Fruit fly (Drosophila melanogaster) whole organism, embryonic: ENCODE results near the gene CG3104.

Experiments used
- Atf6 ChIP-seq: fragments of 200-800 bp; sonication (Bioruptor generic); IDR thresholded peaks from 2 replicates; pipeline ENCODE4 v1.3.6; 2022; ENCODE audit warnings: missing biosample characterization, missing genetic modification characterization
- CG1024 ChIP-seq: fragments of 200-800 bp; sonication (Bioruptor generic); IDR thresholded peaks from 2 replicates; pipeline ENCODE4 v1.3.6; 2022; ENCODE audit warnings: missing biosample characterization, missing genetic modification characterization
- CG10267 ChIP-seq: fragments of 200-800 bp; sonication (Bioruptor generic); optimal IDR thresholded peaks from 2 replicates; lab custom pipeline; 2018; ENCODE audit warnings: missing biosample characterization, mild to moderate bottlenecking, missing genetic modification characterization, moderate library complexity
- CG10274 ChIP-seq: fragments of 200-800 bp; sonication (Bioruptor generic); optimal IDR thresholded peaks from 3 replicates; lab custom pipeline; 2017; ENCODE audit warnings: missing biosample characterization, mild to moderate bottlenecking, missing genetic modification characterization
- CG11456 ChIP-seq: fragments of 200-800 bp; sonication (Bioruptor generic); IDR thresholded peaks from 3 replicates; pipeline ENCODE4 v1.3.6; 2022; ENCODE audit warnings: missing biosample characterization, missing genetic modification characterization
- CG11504 ChIP-seq: fragments of 200-800 bp; sonication (Bioruptor generic); optimal IDR thresholded peaks from 3 replicates; lab custom pipeline; 2019; ENCODE audit warnings: missing biosample characterization, mild to moderate bottlenecking, missing genetic modification characterization, moderate library complexity
- CG12104 ChIP-seq: fragments of 200-800 bp; sonication (Bioruptor generic); optimal IDR thresholded peaks from 3 replicates; lab custom pipeline; 2016; ENCODE audit warnings: missing biosample characterization, missing genetic modification characterization
- CG12219 ChIP-seq: fragments of 200-800 bp; sonication (Bioruptor generic); optimal IDR thresholded peaks from 3 replicates; lab custom pipeline; 2018; ENCODE audit warnings: missing biosample characterization, mild to moderate bottlenecking, missing genetic modification characterization
- CG15269 ChIP-seq: fragments of 200-800 bp; sonication (Bioruptor generic); optimal IDR thresholded peaks from 2 replicates; lab custom pipeline; 2018; ENCODE audit warnings: missing biosample characterization, mild to moderate bottlenecking, missing genetic modification characterization, moderate library complexity
- CG17361 ChIP-seq: fragments of 200-800 bp; sonication (Bioruptor generic); IDR thresholded peaks from 3 replicates; pipeline ENCODE4 v1.3.6; 2022; ENCODE audit warnings: missing biosample characterization, missing genetic modification characterization
- CG17829 ChIP-seq: fragments of 200-800 bp; optimal IDR thresholded peaks from 2 replicates; lab custom pipeline; 2019; ENCODE audit warnings: missing biosample characterization, mild to moderate bottlenecking, missing genetic modification characterization, moderate library complexity
- CG31441 ChIP-seq: fragments of 200-800 bp; sonication (Bioruptor generic); IDR thresholded peaks from 2 replicates; pipeline ENCODE4 v1.3.6; 2022; ENCODE audit warnings: missing biosample characterization, missing genetic modification characterization
- CG32532 ChIP-seq: fragments of 200-800 bp; sonication (Bioruptor generic); IDR thresholded peaks from 2 replicates; pipeline ENCODE4 v1.3.6; 2022; ENCODE audit warnings: missing biosample characterization, missing genetic modification characterization
- CG34376 ChIP-seq: fragments of 200-800 bp; sonication (Bioruptor generic); optimal IDR thresholded peaks from 2 replicates; lab custom pipeline; 2018; ENCODE audit warnings: missing biosample characterization, mild to moderate bottlenecking, missing genetic modification characterization
- CG6683 ChIP-seq: fragments of 200-800 bp; sonication (Bioruptor generic); optimal IDR thresholded peaks from 2 replicates; lab custom pipeline; 2017; ENCODE audit warnings: missing biosample characterization, mild to moderate bottlenecking, missing genetic modification characterization, missing genetic modification reagents
- CG6813 ChIP-seq: fragments of 200-800 bp; sonication (Bioruptor generic); optimal IDR thresholded peaks from 2 replicates; lab custom pipeline; 2017; ENCODE audit warnings: missing biosample characterization, missing genetic modification characterization, mild to moderate bottlenecking, moderate library complexity, missing genetic modification reagents
- CG7839 ChIP-seq: fragments of 200-800 bp; sonication (Bioruptor generic); optimal IDR thresholded peaks from 3 replicates; lab custom pipeline; 2018; ENCODE audit warnings: missing biosample characterization, mild to moderate bottlenecking, missing genetic modification characterization, moderate library complexity
- CG8765 ChIP-seq: fragments of 200-800 bp; sonication (Bioruptor generic); IDR thresholded peaks from 2 replicates; pipeline ENCODE4 v1.3.6; 2022; ENCODE audit warnings: missing biosample characterization, missing genetic modification characterization
- CG8924 ChIP-seq: fragments of 200-800 bp; optimal IDR thresholded peaks from 3 replicates; lab custom pipeline; 2019; ENCODE audit warnings: missing biosample characterization, mild to moderate bottlenecking, missing genetic modification characterization, moderate library complexity
- CG9437 ChIP-seq: fragments of 200-800 bp; sonication (Bioruptor generic); optimal IDR thresholded peaks from 2 replicates; lab custom pipeline; 2018; ENCODE audit warnings: missing biosample characterization, mild to moderate bottlenecking, missing genetic modification characterization
- CG9932 ChIP-seq: fragments of 200-800 bp; sonication (Bioruptor generic); IDR thresholded peaks from 2 replicates; pipeline ENCODE4 v1.3.6; 2022; ENCODE audit warnings: missing biosample characterization, missing genetic modification characterization
- CoRest ChIP-seq: fragments of 200-800 bp; sonication (Bioruptor generic); optimal IDR thresholded peaks from 3 replicates; lab custom pipeline; 2018; ENCODE audit warnings: missing biosample characterization, mild to moderate bottlenecking, missing genetic modification characterization, moderate library complexity
- Dek ChIP-seq: fragments of 200-800 bp; sonication (Bioruptor generic); optimal IDR thresholded peaks from 3 replicates; lab custom pipeline; 2019; ENCODE audit warnings: missing biosample characterization, mild to moderate bottlenecking, missing genetic modification characterization, moderate library complexity
- Dip2 ChIP-seq: fragments of 200-800 bp; sonication (Bioruptor generic); IDR thresholded peaks from 2 replicates; pipeline ENCODE4 v1.3.6; 2022; ENCODE audit warnings: missing biosample characterization, missing genetic modification characterization
- E2f2 ChIP-seq: fragments of 200-800 bp; sonication (Bioruptor generic); IDR thresholded peaks from 2 replicates; pipeline ENCODE4 v1.3.6; 2022; ENCODE audit warnings: missing biosample characterization, missing genetic modification characterization
- Elba2 ChIP-seq: fragments of 200-800 bp; sonication (Bioruptor generic); optimal IDR thresholded peaks from 3 replicates; lab custom pipeline; 2016; ENCODE audit warnings: missing biosample characterization, missing genetic modification characterization
- Gsc ChIP-seq: fragments of 200-800 bp; sonication (Bioruptor generic); IDR thresholded peaks from 2 replicates; pipeline ENCODE4 v1.3.6; 2022; ENCODE audit warnings: missing biosample characterization, missing genetic modification characterization
- H2.0 ChIP-seq: fragments of 200-800 bp; sonication (Bioruptor generic); IDR thresholded peaks from 2 replicates; pipeline ENCODE4 v1.3.6; 2022; ENCODE audit warnings: missing biosample characterization, missing genetic modification characterization
- HLH4C ChIP-seq: fragments of 200-800 bp; sonication (Bioruptor generic); IDR thresholded peaks from 3 replicates; pipeline ENCODE4 v1.3.6; 2022; ENCODE audit warnings: missing biosample characterization, missing genetic modification characterization; ENCODE audit not compliant: partially characterized antibody
- Hr51 ChIP-seq, 2 experiments: fragments of 200-800 bp; sonication (Bioruptor generic); optimal IDR thresholded peaks; 2 replicates in 1 of 2; 3 replicates in 1 of 2; lab custom pipeline; 2016 to 2018; ENCODE audit warnings: missing biosample characterization in 2 of 2, missing genetic modification characterization in 2 of 2, mild to moderate bottlenecking in 1 of 2, moderate library complexity in 1 of 2
- Hsf ChIP-seq: fragments of 200-800 bp; sonication (Bioruptor generic); optimal IDR thresholded peaks from 3 replicates; lab custom pipeline; 2016; ENCODE audit warnings: missing biosample characterization, missing genetic modification characterization
- Neu2 ChIP-seq: fragments of 200-800 bp; sonication (Bioruptor generic); optimal IDR thresholded peaks from 3 replicates; lab custom pipeline; 2016; ENCODE audit warnings: missing biosample characterization, missing genetic modification characterization, borderline replicate concordance
- Nf-YA ChIP-seq: fragments of 200-800 bp; sonication (Bioruptor generic); IDR thresholded peaks from 2 replicates; pipeline ENCODE4 v1.3.6; 2022; ENCODE audit warnings: missing biosample characterization, missing genetic modification characterization
- Sox100B ChIP-seq: fragments of 200-800 bp; sonication (Bioruptor generic); optimal IDR thresholded peaks from 3 replicates; lab custom pipeline; 2018; ENCODE audit warnings: missing biosample characterization, mild to moderate bottlenecking, missing genetic modification characterization
- Sox102F ChIP-seq: fragments of 200-800 bp; sonication (Bioruptor generic); optimal IDR thresholded peaks from 2 replicates; lab custom pipeline; 2018; ENCODE audit warnings: missing biosample characterization, mild to moderate bottlenecking, missing genetic modification characterization, moderate library complexity
- Ssrp ChIP-seq: fragments of 200-800 bp; sonication (Bioruptor generic); optimal IDR thresholded peaks from 2 replicates; lab custom pipeline; 2018; ENCODE audit warnings: missing biosample characterization, mild to moderate bottlenecking, missing genetic modification characterization, moderate library complexity
- bcd ChIP-seq: fragments of 200-800 bp; sonication (Bioruptor generic); optimal IDR thresholded peaks from 2 replicates; lab custom pipeline; 2017; ENCODE audit warnings: missing biosample characterization, mild to moderate bottlenecking, missing genetic modification characterization
- bowl ChIP-seq: fragments of 200-800 bp; sonication (Bioruptor generic); IDR thresholded peaks from 2 replicates; pipeline ENCODE4 v1.3.6; 2022; ENCODE audit warnings: missing biosample characterization, missing genetic modification characterization
- ci ChIP-seq: fragments of 200-800 bp; sonication (Bioruptor generic); IDR thresholded peaks from 3 replicates; pipeline ENCODE4 v1.3.6; 2022; ENCODE audit warnings: missing biosample characterization, missing genetic modification characterization
- corto ChIP-seq: fragments of 200-800 bp; sonication (Bioruptor generic); optimal IDR thresholded peaks from 2 replicates; lab custom pipeline; 2016; ENCODE audit warnings: missing biosample characterization, mild to moderate bottlenecking, missing genetic modification characterization, moderate library complexity
- crp ChIP-seq, 2 experiments: fragments of 200-800 bp; sonication (Bioruptor generic); optimal IDR thresholded peaks; 2 replicates in 1 of 2; 3 replicates in 1 of 2; lab custom pipeline; 2017; ENCODE audit warnings: missing biosample characterization in 2 of 2, missing genetic modification characterization in 2 of 2, mild to moderate bottlenecking in 1 of 2, moderate library complexity in 1 of 2
- fd3F ChIP-seq: fragments of 200-800 bp; sonication (Bioruptor generic); optimal IDR thresholded peaks from 2 replicates; lab custom pipeline; 2018; ENCODE audit warnings: missing biosample characterization, mild to moderate bottlenecking, missing genetic modification characterization, moderate library complexity
- gcm ChIP-seq: fragments of 200-800 bp; sonication (Bioruptor generic); optimal IDR thresholded peaks from 2 replicates; lab custom pipeline; 2019; ENCODE audit warnings: missing biosample characterization, mild to moderate bottlenecking, missing genetic modification characterization, moderate library complexity
- jing ChIP-seq: fragments of 200-800 bp; sonication (Bioruptor generic); optimal IDR thresholded peaks from 2 replicates; lab custom pipeline; 2018; ENCODE audit warnings: missing biosample characterization, mild to moderate bottlenecking, missing genetic modification characterization
- mam ChIP-seq: fragments of 200-800 bp; sonication (Bioruptor generic); optimal IDR thresholded peaks from 3 replicates; lab custom pipeline; 2016; ENCODE audit warnings: missing biosample characterization, missing genetic modification characterization
- prd ChIP-seq, 3 experiments: fragments of >200 bp in 2 of 3; fragments of 200-800 bp in 1 of 3; sonication (Bioruptor generic) in 1 of 3; optimal IDR thresholded peaks in 2 of 3; IDR thresholded peaks in 1 of 3; 2 replicates in 2 of 3; 3 replicates in 1 of 3; pipeline versions ENCODE4 v1.3.6 to Lab custom; 2017 to 2022; ENCODE audit warnings: missing biosample characterization in 1 of 3, missing genetic modification characterization in 1 of 3
- sqz ChIP-seq: fragments of 200-800 bp; sonication (Bioruptor generic); optimal IDR thresholded peaks from 3 replicates; lab custom pipeline; 2018; ENCODE audit warnings: missing biosample characterization, mild to moderate bottlenecking, missing genetic modification characterization

CG3104 gene

dm6 chr2L:2872309-2872932 lies 16.8 kb upstream of the CG3104 start (continued):
- TF ChIP-seq CG17829 (tag; lab: Kevin White, UChicago) (peak; percentile 38), CG32532 (GFP tag; lab: Robert Waterston, UW) (peak; percentile 16; the same call in 1 of the 2 replicates), bowl (GFP tag; lab: Robert Waterston, UW) (0 out of 2 replicates have a peak, but pooled peaks have one; percentile 27), Nf-YA (GFP tag; lab: Robert Waterston, UW) (no peak), CG10274 (GFP tag; lab: Kevin White, UChicago) (peak; percentile 61), CG12104 (peak; percentile 15), H2.0 (GFP tag; lab: Robert Waterston, UW) (no peak), Gsc (GFP tag; lab: Robert Waterston, UW) (no peak), CoRest (tag; lab: Kevin White, UChicago) (peak; percentile 55), Sox100B (GFP tag; lab: Kevin White, UChicago) (peak; percentile 19), E2f2 (GFP tag; lab: Robert Waterston, UW) (0 out of 2 replicates have a peak, but pooled peaks have one; percentile 9), CG12219 (peak; percentile 15), sqz (GFP tag; lab: Kevin White, UChicago) (peak; percentile 63), CG11456 (peak; percentile 55; the same call in 1 of the 3 replicates), corto (no peak), CG8765 (GFP tag; lab: Robert Waterston, UW) (no peak), CG6813 (GFP tag; lab: Kevin White, UChicago) (peak; percentile 42), gcm (GFP tag; lab: Kevin White, UChicago) (peak; percentile 24), Hsf (GFP tag; lab: Kevin White, UChicago) (peak; percentile 9), CG1024 (GFP tag; lab: Robert Waterston, UW) (0 out of 2 replicates have a peak, but pooled peaks have one; percentile 18), fd3F (peak; percentile 67), ci (GFP tag; lab: Robert Waterston, UW) (0 out of 3 replicates have a peak, but pooled peaks have one; percentile 47), CG34376 (GFP tag; lab: Kevin White, UChicago) (peak; percentile 74), mam (no peak), Atf6 (GFP tag; lab: Robert Waterston, UW) (peak; percentile 72), bcd (GFP tag; lab: Kevin White, UChicago) (peak; percentile 16), prd (optimal IDR thresholded peaks at IDR 0.05; lab: Kevin White, UChicago) (no peak), prd (GFP tag; IDR thresholded peaks at IDR 0.05; lab: Robert Waterston, UW) (peak; percentile 31; the same call in 1 of the 3 replicates), jing (GFP tag; lab: Kevin White, UChicago) (no peak), CG8924 (tag; lab: Kevin White, UChicago) (peak; percentile 41), CG10267 (tag; lab: Kevin White, UChicago) (peak; percentile 5), Dek (tag; lab: Kevin White, UChicago) (peak; percentile 48), crp (GFP tag; optimal IDR thresholded peaks at IDR 0.05; lab: Kevin White, UChicago) (peak in 1 of 2 experiments; percentile 34), Neu2 (GFP tag; lab: Kevin White, UChicago) (no peak), HLH4C (GFP tag; lab: Robert Waterston, UW) (no peak), CG17361 (GFP tag; lab: Robert Waterston, UW) (peak; percentile 34; the same call in 1 of the 3 replicates), Hr51 (GFP tag; optimal IDR thresholded peaks at IDR 0.05; lab: Kevin White, UChicago) (peak in 1 of 2 experiments; percentile 84), CG31441 (GFP tag; lab: Robert Waterston, UW) (peak; percentile 28; the same call in 1 of the 2 replicates), CG7839 (tag; lab: Kevin White, UChicago) (peak; percentile 72), CG9437 (peak; percentile 34), CG6683 (peak; percentile 21), Ssrp (tag; lab: Kevin White, UChicago) (peak; percentile 16), Sox102F (GFP tag; lab: Kevin White, UChicago) (no peak), Elba2 (GFP tag; lab: Kevin White, UChicago) (no peak), CG11504 (tag; lab: Kevin White, UChicago) (peak; percentile 50), CG15269 (tag; lab: Kevin White, UChicago) (peak; percentile 73), CG9932 (GFP tag; lab: Robert Waterston, UW) (peak; percentile 35; the same call in 1 of the 2 replicates), Dip2 (GFP tag; lab: Robert Waterston, UW) (no peak)
